Fruit fly (Drosophila melanogaster) whole organism, embryonic: ENCODE measurements around the gene Sgs1.
A peak's percentile ranks its signal among the peaks of the same experiment; 100 is the strongest.

Source experiments
- Antp ChIP-seq: fragments of 200-800 bp; sonication (Bioruptor generic); optimal IDR thresholded peaks from 3 replicates; lab custom pipeline; 2016; ENCODE audit warnings: missing biosample characterization, missing genetic modification characterization
- Asciz ChIP-seq: fragments of 200-800 bp; sonication (Bioruptor generic); optimal IDR thresholded peaks from 2 replicates; lab custom pipeline; 2017; ENCODE audit warnings: missing biosample characterization, mild to moderate bottlenecking, missing genetic modification characterization, missing genetic modification reagents
- CG10366 ChIP-seq: fragments of 200-800 bp; sonication (Bioruptor generic); IDR thresholded peaks from 2 replicates; pipeline ENCODE4 v1.3.6; 2022; ENCODE audit warnings: missing biosample characterization, missing genetic modification characterization
- CG11504 ChIP-seq: fragments of 200-800 bp; sonication (Bioruptor generic); optimal IDR thresholded peaks from 3 replicates; lab custom pipeline; 2019; ENCODE audit warnings: missing biosample characterization, mild to moderate bottlenecking, missing genetic modification characterization, moderate library complexity
- CG12299 ChIP-seq: fragments of 200-800 bp; sonication (Bioruptor generic); optimal IDR thresholded peaks from 2 replicates; lab custom pipeline; 2018; ENCODE audit warnings: missing biosample characterization, mild to moderate bottlenecking, missing genetic modification characterization
- CG12391 ChIP-seq: fragments of 200-800 bp; sonication (Bioruptor generic); optimal IDR thresholded peaks from 3 replicates; lab custom pipeline; 2018; ENCODE audit warnings: missing biosample characterization, mild to moderate bottlenecking, missing genetic modification characterization, moderate library complexity
- CG12942 ChIP-seq: fragments of 200-800 bp; sonication (Bioruptor generic); optimal IDR thresholded peaks from 3 replicates; lab custom pipeline; 2016; ENCODE audit warnings: missing biosample characterization, missing genetic modification characterization
- CG1647 ChIP-seq: fragments of 200-800 bp; sonication (Bioruptor generic); optimal IDR thresholded peaks from 3 replicates; lab custom pipeline; 2016; ENCODE audit warnings: missing biosample characterization, missing genetic modification characterization
- CG18619 ChIP-seq: fragments of 200-800 bp; sonication (Bioruptor generic); optimal IDR thresholded peaks from 3 replicates; lab custom pipeline; 2017; ENCODE audit warnings: missing biosample characterization, mild to moderate bottlenecking, missing genetic modification characterization
- CG2116 ChIP-seq: fragments of 200-800 bp; sonication (Bioruptor generic); optimal IDR thresholded peaks from 3 replicates; lab custom pipeline; 2018; ENCODE audit warnings: missing biosample characterization, mild to moderate bottlenecking, missing genetic modification characterization
- CG2120 ChIP-seq: fragments of 200-800 bp; sonication (Bioruptor generic); optimal IDR thresholded peaks from 3 replicates; lab custom pipeline; 2016; ENCODE audit warnings: missing biosample characterization, missing genetic modification characterization
- CG3838 ChIP-seq: fragments of 200-800 bp; sonication (Bioruptor generic); optimal IDR thresholded peaks from 3 replicates; lab custom pipeline; 2016; ENCODE audit warnings: missing biosample characterization, missing genetic modification characterization
- CG5180 ChIP-seq: fragments of 200-800 bp; sonication (Bioruptor generic); optimal IDR thresholded peaks from 3 replicates; lab custom pipeline; 2017; ENCODE audit warnings: missing biosample characterization, missing genetic modification characterization, mild to moderate bottlenecking, moderate library complexity, missing genetic modification reagents
- CG6683 ChIP-seq: fragments of 200-800 bp; sonication (Bioruptor generic); optimal IDR thresholded peaks from 2 replicates; lab custom pipeline; 2017; ENCODE audit warnings: missing biosample characterization, mild to moderate bottlenecking, missing genetic modification characterization, missing genetic modification reagents
- CG8478 ChIP-seq: fragments of >200 bp; optimal IDR thresholded peaks from 2 replicates; lab custom pipeline; 2018
- CrebB ChIP-seq: fragments of 200-800 bp; sonication (Bioruptor generic); optimal IDR thresholded peaks from 3 replicates; lab custom pipeline; 2018; ENCODE audit warnings: missing biosample characterization, mild to moderate bottlenecking, missing genetic modification characterization
- Doc2 ChIP-seq: fragments of 200-800 bp; sonication (Bioruptor generic); IDR thresholded peaks from 2 replicates; pipeline ENCODE4 v1.3.6; 2022; ENCODE audit warnings: missing biosample characterization, missing genetic modification characterization
- Doc3 ChIP-seq: fragments of 200-800 bp; sonication (Bioruptor generic); IDR thresholded peaks from 3 replicates; pipeline ENCODE4 v1.3.6; 2022; ENCODE audit warnings: missing biosample characterization, missing genetic modification characterization; ENCODE audit not compliant: partially characterized antibody
- Gug ChIP-seq: fragments of 200-800 bp; sonication (Bioruptor generic); IDR thresholded peaks from 4 replicates; pipeline ENCODE4 v1.3.6; 2022; ENCODE audit warnings: missing biosample characterization, missing genetic modification characterization
- HLH54F ChIP-seq: fragments of 200-800 bp; sonication (Bioruptor generic); optimal IDR thresholded peaks from 3 replicates; lab custom pipeline; 2016; ENCODE audit warnings: missing biosample characterization, missing genetic modification characterization
- Hand ChIP-seq: fragments of 200-800 bp; sonication (Bioruptor generic); optimal IDR thresholded peaks from 2 replicates; lab custom pipeline; 2017; ENCODE audit warnings: mild to moderate bottlenecking, missing biosample characterization, missing genetic modification reagents, missing genetic modification characterization
- Jarid2 ChIP-seq: fragments of 200-800 bp; sonication (Bioruptor generic); optimal IDR thresholded peaks from 3 replicates; lab custom pipeline; 2017; ENCODE audit warnings: mild to moderate bottlenecking, missing biosample characterization, missing genetic modification reagents, missing genetic modification characterization
- Mrtf ChIP-seq: fragments of 200-800 bp; sonication (Bioruptor generic); IDR thresholded peaks from 3 replicates; pipeline ENCODE4 v1.3.6; 2022; ENCODE audit warnings: missing biosample characterization, missing genetic modification characterization
- Rfx ChIP-seq: fragments of 200-800 bp; sonication (Bioruptor generic); IDR thresholded peaks from 2 replicates; pipeline ENCODE4 v1.3.6; 2022; ENCODE audit warnings: missing biosample characterization, missing genetic modification characterization
- Side ChIP-seq: fragments of 200-800 bp; sonication (Bioruptor generic); optimal IDR thresholded peaks from 2 replicates; lab custom pipeline; 2016; ENCODE audit warnings: missing biosample characterization, missing genetic modification characterization
- Stat92E ChIP-seq, 3 experiments: fragments of >200 bp in 2 of 3; fragments of 200-800 bp in 1 of 3; sonication (Bioruptor generic) in 1 of 3; optimal IDR thresholded peaks; 2 replicates each; lab custom pipeline; 2017 to 2019; ENCODE audit warnings: missing biosample characterization in 3 of 3, missing genetic modification characterization in 3 of 3, mild to moderate bottlenecking in 1 of 3, moderate library complexity in 1 of 3
- YL-1 ChIP-seq: fragments of 200-800 bp; sonication (Bioruptor generic); optimal IDR thresholded peaks from 3 replicates; lab custom pipeline; 2017; ENCODE audit warnings: missing biosample characterization, mild to moderate bottlenecking, missing genetic modification characterization
- chm ChIP-seq: fragments of 200-800 bp; sonication (Bioruptor generic); IDR thresholded peaks from 2 replicates; pipeline ENCODE4 v1.3.6; 2022; ENCODE audit warnings: missing biosample characterization, missing genetic modification characterization
- crc ChIP-seq: fragments of 200-800 bp; sonication (Bioruptor generic); optimal IDR thresholded peaks from 2 replicates; lab custom pipeline; 2016; ENCODE audit warnings: missing biosample characterization, missing genetic modification characterization
- crp ChIP-seq, 2 experiments: fragments of 200-800 bp; sonication (Bioruptor generic); optimal IDR thresholded peaks; 2 replicates in 1 of 2; 3 replicates in 1 of 2; lab custom pipeline; 2017; ENCODE audit warnings: missing biosample characterization in 2 of 2, missing genetic modification characterization in 2 of 2, mild to moderate bottlenecking in 1 of 2, moderate library complexity in 1 of 2
- dan ChIP-seq: fragments of 200-800 bp; sonication (Bioruptor generic); IDR thresholded peaks from 2 replicates; pipeline ENCODE4 v1.3.6; 2022; ENCODE audit warnings: missing biosample characterization, missing genetic modification characterization
- disco-r ChIP-seq: fragments of 200-800 bp; sonication (Bioruptor generic); optimal IDR thresholded peaks from 2 replicates; lab custom pipeline; 2016; ENCODE audit warnings: missing biosample characterization, missing genetic modification characterization
- dm ChIP-seq: fragments of 200-800 bp; sonication (Bioruptor generic); optimal IDR thresholded peaks from 3 replicates; lab custom pipeline; 2016; ENCODE audit warnings: missing biosample characterization, missing genetic modification characterization
- emc ChIP-seq: fragments of 200-800 bp; sonication (Bioruptor generic); optimal IDR thresholded peaks from 2 replicates; lab custom pipeline; 2016; ENCODE audit warnings: missing biosample characterization, missing genetic modification characterization
- eve ChIP-seq, 2 experiments: fragments of >200 bp; optimal IDR thresholded peaks; 2 replicates each; lab custom pipeline; 2017; ENCODE audit warnings: missing biosample characterization in 2 of 2, missing genetic modification characterization in 2 of 2
- her ChIP-seq: fragments of 200-800 bp; sonication (Bioruptor generic); optimal IDR thresholded peaks from 2 replicates; lab custom pipeline; 2016; ENCODE audit warnings: missing biosample characterization, missing genetic modification characterization
- insv ChIP-seq, 2 experiments: fragments of 200-800 bp; sonication (Bioruptor generic); optimal IDR thresholded peaks; 3 replicates each; lab custom pipeline; 2016 to 2018; ENCODE audit warnings: missing biosample characterization in 2 of 2, missing genetic modification characterization in 2 of 2
- luna ChIP-seq: fragments of 200-800 bp; sonication (Bioruptor generic); optimal IDR thresholded peaks from 2 replicates; lab custom pipeline; 2016; ENCODE audit warnings: missing biosample characterization, missing genetic modification characterization
- mam ChIP-seq: fragments of 200-800 bp; sonication (Bioruptor generic); optimal IDR thresholded peaks from 3 replicates; lab custom pipeline; 2016; ENCODE audit warnings: missing biosample characterization, missing genetic modification characterization
- mld ChIP-seq: fragments of 200-800 bp; sonication (Bioruptor generic); IDR thresholded peaks from 3 replicates; pipeline ENCODE4 v1.3.6; 2022; ENCODE audit warnings: missing biosample characterization, missing genetic modification characterization; ENCODE audit not compliant: partially characterized antibody
- nerfin-1 ChIP-seq: fragments of 200-800 bp; sonication (Bioruptor generic); optimal IDR thresholded peaks from 3 replicates; lab custom pipeline; 2019; ENCODE audit warnings: missing biosample characterization, mild to moderate bottlenecking, missing genetic modification characterization, moderate library complexity
- pan ChIP-seq, 4 experiments: fragments of >200 bp in 3 of 4; fragments of 200-800 bp in 1 of 4; sonication (Bioruptor generic) in 1 of 4; optimal IDR thresholded peaks in 3 of 4; IDR thresholded peaks in 1 of 4; 2 replicates each; pipeline versions ENCODE4 v1.3.6 to Lab custom; 2017 to 2022; ENCODE audit warnings: missing biosample characterization in 2 of 4, missing genetic modification characterization in 2 of 4, mixed read lengths in 1 of 4
- salm ChIP-seq: fragments of 200-800 bp; sonication (Bioruptor generic); optimal IDR thresholded peaks from 2 replicates; lab custom pipeline; 2018; ENCODE audit warnings: missing biosample characterization, mild to moderate bottlenecking, missing genetic modification characterization
- slou ChIP-seq: fragments of 200-800 bp; sonication (Bioruptor generic); optimal IDR thresholded peaks from 3 replicates; lab custom pipeline; 2016; ENCODE audit warnings: missing biosample characterization, missing genetic modification characterization
- tll ChIP-seq, 2 experiments: fragments of 200-800 bp in 1 of 2; fragments of >200 bp in 1 of 2; sonication (Bioruptor generic) in 1 of 2; optimal IDR thresholded peaks; 2 replicates each; lab custom pipeline; 2017 to 2019; ENCODE audit warnings: missing biosample characterization in 2 of 2, missing genetic modification characterization in 2 of 2, mild to moderate bottlenecking in 1 of 2, moderate library complexity in 1 of 2
- tna ChIP-seq: fragments of 200-800 bp; sonication (Bioruptor generic); IDR thresholded peaks from 2 replicates; pipeline ENCODE4 v1.3.6; 2022; ENCODE audit warnings: missing biosample characterization, missing genetic modification characterization; ENCODE audit not compliant: partially characterized antibody
- ttk ChIP-seq: fragments of 200-800 bp; sonication (Bioruptor generic); IDR thresholded peaks from 2 replicates; pipeline ENCODE4 v2.1.2; 2022; ENCODE audit warnings: missing biosample characterization, missing genetic modification characterization
- unpg ChIP-seq: fragments of 200-800 bp; sonication (Bioruptor generic); optimal IDR thresholded peaks from 3 replicates; lab custom pipeline; 2018; ENCODE audit warnings: missing biosample characterization, mild to moderate bottlenecking, missing genetic modification characterization, moderate library complexity
- z ChIP-seq: fragments of 200-800 bp; sonication (Bioruptor generic); IDR thresholded peaks from 3 replicates; pipeline ENCODE4 v1.3.6; 2022; ENCODE audit warnings: missing biosample characterization, missing genetic modification characterization

Sgs1 gene

DNA sequence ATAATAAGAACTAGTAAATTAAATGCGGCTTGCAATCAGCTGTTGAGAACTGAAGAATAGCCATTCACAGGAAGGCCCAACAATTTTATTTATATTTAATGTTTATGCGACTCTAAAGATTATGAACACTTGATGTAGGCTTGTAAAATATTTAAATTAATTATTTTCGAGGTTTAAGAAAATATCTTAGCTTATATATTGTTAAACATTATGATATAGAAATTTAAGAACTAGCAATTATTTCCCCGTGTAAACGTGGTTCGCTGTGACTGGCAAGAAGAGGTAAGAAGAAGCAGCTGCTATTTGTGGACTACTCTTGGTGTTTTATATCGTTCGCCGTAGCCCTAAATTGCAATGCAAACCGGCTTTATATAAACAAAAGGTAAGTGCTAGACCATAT lies 8.1 kb downstream of the Sgs1 start, which contains the start of the genes mRpL24 and betaggt-I (continued):
- peak; percentile 83 for TF ChIP-seq mam
- TF ChIP-seq crp (GFP tag; optimal IDR thresholded peaks at IDR 0.05; lab: Kevin White, UChicago): peak; percentile 38 to 94
- TF ChIP-seq tna (GFP tag; lab: Robert Waterston, UW): no peak
- peak; percentile 98 for TF ChIP-seq Rfx (GFP tag; lab: Robert Waterston, UW)
- TF ChIP-seq CG2116: peak; percentile 85
- TF ChIP-seq Doc3 (GFP tag; lab: Robert Waterston, UW): no peak
- TF ChIP-seq CrebB (tag; lab: Kevin White, UChicago): peak; percentile 92
- TF ChIP-seq insv (GFP tag; optimal IDR thresholded peaks at IDR 0.05; lab: Kevin White, UChicago): peak in 1 of 2 experiments; percentile 73
- peak; percentile 93 for TF ChIP-seq salm
- peak; percentile 65; the same call in 2 of the 3 replicates for TF ChIP-seq z
- TF ChIP-seq tll (GFP tag; optimal IDR thresholded peaks at IDR 0.05; lab: Kevin White, UChicago): peak in 1 of 2 experiments; percentile 27
- TF ChIP-seq CG12391: peak; percentile 99
- peak; percentile 95 for TF ChIP-seq nerfin-1 (tag; lab: Kevin White, UChicago)
- TF ChIP-seq CG11504: peak; percentile 95
- peak; percentile 98 for TF ChIP-seq ttk (GFP tag; lab: Robert Waterston, UW)
- peak; percentile 98 for TF ChIP-seq unpg (GFP tag; lab: Kevin White, UChicago)
- TF ChIP-seq eve (GFP tag; optimal IDR thresholded peaks at IDR 0.05; lab: Kevin White, UChicago): no peak
- TF ChIP-seq CG18619: peak; percentile 93
- peak; percentile 85 for TF ChIP-seq HLH54F (GFP tag; lab: Kevin White, UChicago)
- TF ChIP-seq Gug: peak; percentile 89
- TF ChIP-seq CG3838 (GFP tag; lab: Kevin White, UChicago): peak; percentile 87
- peak; percentile 77 for TF ChIP-seq Hand (GFP tag; lab: Kevin White, UChicago)
- TF ChIP-seq CG12942 (GFP tag; lab: Kevin White, UChicago): peak; percentile 95
- peak; percentile 91 for TF ChIP-seq Mrtf (GFP tag; lab: Robert Waterston, UW)
- peak; percentile 33; the same call in 1 of the 2 replicates for TF ChIP-seq dan (GFP tag; lab: Robert Waterston, UW)
- TF ChIP-seq YL-1: peak; percentile 95
- TF ChIP-seq CG5180: peak; percentile 78
- no peak for TF ChIP-seq CG8478 (lab: Kevin White, UChicago)
- peak; percentile 90 for TF ChIP-seq CG6683 (GFP tag; lab: Kevin White, UChicago)
- peak in 1 of 3 experiments; percentile 85 for TF ChIP-seq Stat92E (GFP tag; optimal IDR thresholded peaks at IDR 0.05; lab: Kevin White, UChicago)
- no peak for TF ChIP-seq pan (optimal IDR thresholded peaks at IDR 0.05; lab: Kevin White, UChicago)
- TF ChIP-seq pan (GFP tag; optimal IDR thresholded peaks at IDR 0.05 in 1 of 2, IDR thresholded peaks at IDR 0.05 in 1 of 2): peak in 1 of 2 experiments; percentile 99
- no peak for TF ChIP-seq mld (GFP tag; lab: Robert Waterston, UW)
- peak; percentile 96 for TF ChIP-seq CG2120
- TF ChIP-seq Jarid2 (GFP tag; lab: Kevin White, UChicago): peak; percentile 75
- peak; percentile 47 for TF ChIP-seq Antp
- peak; percentile 84 for TF ChIP-seq Doc2 (GFP tag; lab: Robert Waterston, UW)
- no peak for TF ChIP-seq crc (GFP tag; lab: Kevin White, UChicago)
- peak; percentile 40 for TF ChIP-seq her (GFP tag; lab: Kevin White, UChicago)
- peak; percentile 97 for TF ChIP-seq CG10366 (GFP tag; lab: Robert Waterston, UW)
- TF ChIP-seq disco-r (GFP tag; lab: Kevin White, UChicago): peak; percentile 53
- peak; percentile 96 for TF ChIP-seq CG12299 (tag; lab: Kevin White, UChicago)
- peak; percentile 67 for TF ChIP-seq dm (GFP tag; lab: Kevin White, UChicago)
- TF ChIP-seq chm (GFP tag; lab: Robert Waterston, UW): peak; percentile 94
- TF ChIP-seq CG1647 (GFP tag; lab: Kevin White, UChicago): peak; percentile 72
- peak; percentile 45 for TF ChIP-seq emc (GFP tag; lab: Kevin White, UChicago)
- peak; percentile 63 for TF ChIP-seq Side
- TF ChIP-seq luna (GFP tag; lab: Kevin White, UChicago): peak; percentile 1
- peak; percentile 90 for TF ChIP-seq Asciz (GFP tag; lab: Kevin White, UChicago)
- TF ChIP-seq slou (GFP tag; lab: Kevin White, UChicago): peak; percentile 89
